Worm (Caenorhabditis elegans) whole organism, L2 larva: Measurements from ENCODE around the gene Y60A3A.8.

Experiments used
- elt-3 ChIP-seq: sonication (generic microtip); optimal IDR thresholded peaks from 2 replicates; lab custom pipeline; 2017; ENCODE audit warnings: missing biosample characterization, missing genetic modification characterization
- zag-1 ChIP-seq: fragments of 150-350 bp; optimal IDR thresholded peaks from 2 replicates; lab custom pipeline; 2014; ENCODE audit warnings: missing biosample characterization, missing genetic modification characterization

ce11 chrV:19907365-19907764 is 42.4 kb upstream of the Y60A3A.8 start, which contains the start of gene fars-2:
- TF ChIP-seq zag-1 (tag; lab: Kevin White, UChicago) (no peak), elt-3 (tag; lab: Kevin White, UChicago) (no peak)
